Worm (Caenorhabditis elegans) whole organism, L1 larva: ENCODE measurements around the gene puf-9.

Experiments
- C04F5.9 ChIP-seq: sonication (generic microtip); optimal IDR thresholded peaks from 2 replicates; lab custom pipeline; 2016; ENCODE audit warnings: missing genetic modification characterization, missing compliant biosample characterization
- blmp-1 ChIP-seq: fragments of 150-350 bp; optimal IDR thresholded peaks from 2 replicates; lab custom pipeline; 2014; ENCODE audit warnings: missing biosample characterization, missing genetic modification characterization
- ceh-82 ChIP-seq, 3 experiments: fragments of 150-350 bp in 1 of 3; sonication (generic microtip) in 2 of 3; optimal IDR thresholded peaks; 2 replicates each; lab custom pipeline; 2014 to 2017; ENCODE audit warnings: missing biosample characterization in 3 of 3, missing genetic modification characterization in 3 of 3
- ceh-88 ChIP-seq: fragments of 200-800 bp; sonication (Bioruptor generic); IDR thresholded peaks from 2 replicates; pipeline ENCODE4 v1.3.6; 2022; ENCODE audit warnings: missing genetic modification characterization, missing compliant biosample characterization
- dpl-1 ChIP-seq, 3 experiments: fragments of 150-350 bp in 2 of 3; sonication (generic microtip) in 1 of 3; optimal IDR thresholded peaks; 2 replicates each; lab custom pipeline; 2014 to 2017; ENCODE audit warnings: missing biosample characterization in 3 of 3, missing genetic modification characterization in 3 of 3, missing genetic modification reagents in 3 of 3
- efl-1 ChIP-seq, 4 experiments: fragments of 150-350 bp; optimal IDR thresholded peaks in 3 of 4; peaks in 1 of 4; 1 replicate in 1 of 4; 2 replicates in 3 of 4; lab custom pipeline; 2014; ENCODE audit warnings: missing biosample characterization in 2 of 4, missing genetic modification characterization in 2 of 4, missing genetic modification reagents in 2 of 4
- elt-2 ChIP-seq: sonication (generic microtip); optimal IDR thresholded peaks from 2 replicates; lab custom pipeline; 2016; ENCODE audit warnings: missing genetic modification characterization, mild to moderate bottlenecking, inconsistent platforms, missing compliant biosample characterization, missing genetic modification reagents
- ets-5 ChIP-seq: fragments of 200-800 bp; sonication (Bioruptor generic); IDR thresholded peaks from 2 replicates; pipeline ENCODE4 v1.3.6; 2022; ENCODE audit warnings: missing genetic modification characterization, missing compliant biosample characterization
- fkh-10 ChIP-seq: sonication (generic microtip); optimal IDR thresholded peaks from 2 replicates; lab custom pipeline; 2017; ENCODE audit warnings: missing biosample characterization, missing genetic modification reagents, missing genetic modification characterization
- fkh-8 ChIP-seq: sonication (generic microtip); optimal IDR thresholded peaks from 2 replicates; lab custom pipeline; 2016; ENCODE audit warnings: mild to moderate bottlenecking, missing genetic modification characterization, missing compliant biosample characterization
- hlh-17 ChIP-seq: fragments of 200-800 bp; sonication (Bioruptor generic); optimal IDR thresholded peaks from 2 replicates; lab custom pipeline; 2018; ENCODE audit warnings: missing genetic modification characterization, mild to moderate bottlenecking, missing compliant biosample characterization, moderate library complexity, borderline replicate concordance
- irx-1 ChIP-seq: sonication (generic microtip); optimal IDR thresholded peaks from 2 replicates; lab custom pipeline; 2016; ENCODE audit warnings: missing genetic modification characterization, missing compliant biosample characterization
- isw-1 ChIP-seq: fragments of 200-800 bp; sonication (Bioruptor generic); IDR thresholded peaks from 2 replicates; pipeline ENCODE4 v1.3.6; 2022; ENCODE audit warnings: missing genetic modification characterization, missing compliant biosample characterization
- jun-1 ChIP-seq: fragments of 150-350 bp; optimal IDR thresholded peaks from 2 replicates; lab custom pipeline; 2014; ENCODE audit warnings: missing biosample characterization, missing genetic modification reagents, missing genetic modification characterization
- lin-13 ChIP-seq: fragments of 150-350 bp; optimal IDR thresholded peaks from 2 replicates; lab custom pipeline; 2014; ENCODE audit warnings: missing biosample characterization, missing genetic modification reagents, missing genetic modification characterization
- lin-14 ChIP-seq: fragments of 200-800 bp; sonication (Bioruptor generic); optimal IDR thresholded peaks from 2 replicates; lab custom pipeline; 2018; ENCODE audit warnings: mild to moderate bottlenecking, missing genetic modification characterization, moderate library complexity, missing compliant biosample characterization
- lin-35 ChIP-seq, 2 experiments: fragments of 150-350 bp; optimal IDR thresholded peaks; 2 replicates each; lab custom pipeline; 2014; ENCODE audit warnings: missing biosample characterization in 2 of 2, missing genetic modification characterization in 2 of 2, missing genetic modification reagents in 2 of 2
- lin-39 ChIP-seq: fragments of 150-350 bp; optimal IDR thresholded peaks from 2 replicates; lab custom pipeline; 2014; ENCODE audit warnings: missing biosample characterization, missing genetic modification reagents, missing genetic modification characterization
- lsy-2 ChIP-seq, 2 experiments: fragments of 150-350 bp; optimal IDR thresholded peaks; 2 replicates each; lab custom pipeline; 2014; ENCODE audit warnings: missing biosample characterization in 2 of 2, missing genetic modification characterization in 2 of 2
- mep-1 ChIP-seq: fragments of 150-350 bp; optimal IDR thresholded peaks from 2 replicates; lab custom pipeline; 2014; ENCODE audit warnings: missing biosample characterization, missing genetic modification characterization
- nhr-20 ChIP-seq: sonication (generic microtip); optimal IDR thresholded peaks from 2 replicates; lab custom pipeline; 2016; ENCODE audit warnings: mild to moderate bottlenecking, missing genetic modification characterization, missing compliant biosample characterization
- nhr-47 ChIP-seq: sonication (generic microtip); optimal IDR thresholded peaks from 2 replicates; lab custom pipeline; 2016; ENCODE audit warnings: mild to moderate bottlenecking, missing genetic modification characterization, moderate library complexity, missing compliant biosample characterization
- nhr-85 ChIP-seq: sonication (generic microtip); peaks from one replicate; lab custom pipeline; 2016; ENCODE audit warnings: missing genetic modification characterization, inconsistent platforms, missing compliant biosample characterization
- pag-3 ChIP-seq: sonication (generic microtip); optimal IDR thresholded peaks from 2 replicates; lab custom pipeline; 2017; ENCODE audit warnings: missing genetic modification characterization, mild to moderate bottlenecking, missing compliant biosample characterization, antibody characterized with exemption, borderline replicate concordance; ENCODE audit not compliant: insufficient read depth
- pax-3 ChIP-seq: fragments of 200-800 bp; sonication (Bioruptor generic); optimal IDR thresholded peaks from 2 replicates; lab custom pipeline; 2018; ENCODE audit warnings: mild to moderate bottlenecking, missing genetic modification characterization, moderate library complexity, missing compliant biosample characterization
- rnt-1 ChIP-seq: sonication (generic microtip); optimal IDR thresholded peaks from 2 replicates; lab custom pipeline; 2016; ENCODE audit warnings: mild to moderate bottlenecking, missing genetic modification characterization, moderate library complexity, missing compliant biosample characterization
- skn-1 ChIP-seq: fragments of 150-350 bp; optimal IDR thresholded peaks from 2 replicates; lab custom pipeline; 2014; ENCODE audit warnings: missing biosample characterization, missing genetic modification characterization
- snpc-4 ChIP-seq: fragments of 150-350 bp; optimal IDR thresholded peaks from 2 replicates; lab custom pipeline; 2014; ENCODE audit warnings: missing biosample characterization, missing genetic modification characterization
- sox-4 ChIP-seq: sonication (generic microtip); optimal IDR thresholded peaks from 2 replicates; lab custom pipeline; 2016; ENCODE audit warnings: missing genetic modification characterization, missing compliant biosample characterization
- tbx-2 ChIP-seq: sonication (generic microtip); optimal IDR thresholded peaks from 2 replicates; lab custom pipeline; 2016; ENCODE audit warnings: missing genetic modification characterization, missing compliant biosample characterization
- unc-130 ChIP-seq: fragments of 150-350 bp; optimal IDR thresholded peaks from 2 replicates; lab custom pipeline; 2017; ENCODE audit warnings: missing biosample characterization, missing genetic modification characterization, inconsistent platforms
- unc-30 ChIP-seq: sonication (generic microtip); optimal IDR thresholded peaks from 2 replicates; lab custom pipeline; 2017; ENCODE audit warnings: missing biosample characterization, missing genetic modification characterization
- unc-62 ChIP-seq: fragments of 150-350 bp; optimal IDR thresholded peaks from 2 replicates; lab custom pipeline; 2014; ENCODE audit warnings: missing biosample characterization, missing genetic modification reagents, missing genetic modification characterization
- unc-86 ChIP-seq: sonication (generic microtip); optimal IDR thresholded peaks from 2 replicates; lab custom pipeline; 2016; ENCODE audit warnings: missing genetic modification characterization, missing compliant biosample characterization
- unc-98 ChIP-seq: fragments of 200-800 bp; sonication (Bioruptor generic); IDR thresholded peaks from 2 replicates; pipeline ENCODE4 v1.3.6; 2022; ENCODE audit warnings: missing genetic modification characterization, missing compliant biosample characterization
- vab-15 ChIP-seq: sonication (generic microtip); optimal IDR thresholded peaks from 2 replicates; lab custom pipeline; 2017; ENCODE audit warnings: missing genotype, mild to moderate bottlenecking, missing genetic modification characterization, missing compliant biosample characterization
- xbp-1 ChIP-seq: sonication (generic microtip); optimal IDR thresholded peaks from 2 replicates; lab custom pipeline; 2016; ENCODE audit warnings: missing genetic modification characterization, missing compliant biosample characterization
- zag-1 ChIP-seq: fragments of 150-350 bp; optimal IDR thresholded peaks from 2 replicates; lab custom pipeline; 2014; ENCODE audit warnings: missing biosample characterization, missing genetic modification characterization
- zip-4 ChIP-seq: fragments of 200-800 bp; sonication (Bioruptor generic); optimal IDR thresholded peaks from 2 replicates; lab custom pipeline; 2018; ENCODE audit warnings: mild to moderate bottlenecking, missing genetic modification characterization, moderate library complexity, missing compliant biosample characterization

puf-9 gene

DNA sequence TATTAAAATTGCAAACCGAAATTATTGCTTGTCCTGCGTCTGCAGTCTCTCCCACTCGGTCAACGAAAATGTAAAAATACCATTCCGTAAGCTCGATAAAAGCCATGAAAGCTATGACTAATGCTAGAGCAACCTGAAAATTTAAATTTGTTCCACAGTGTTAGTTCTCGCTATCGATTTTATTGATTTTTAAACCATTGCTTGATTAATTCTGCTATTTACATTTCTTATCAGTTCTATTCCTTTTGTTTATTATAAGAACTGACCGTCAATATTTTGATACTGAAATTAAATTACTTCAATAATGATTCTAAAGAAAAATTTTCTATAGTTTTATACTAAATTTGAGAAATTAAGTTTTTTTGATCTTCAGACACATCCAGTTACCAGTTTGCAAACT lies 2.2 kb upstream of the puf-9 start:
- TF ChIP-seq dpl-1 (GFP tag; optimal IDR thresholded peaks at IDR 0.05; lab: Kevin White, UChicago) = no peak
- TF ChIP-seq nhr-20 (tag; lab: Kevin White, UChicago) = no peak
- no peak for TF ChIP-seq snpc-4 (tag; lab: Kevin White, UChicago)
- TF ChIP-seq ets-5 (GFP tag; lab: Robert Waterston, UW) = no peak
- TF ChIP-seq skn-1 (tag; lab: Kevin White, UChicago) = no peak
- no peak for TF ChIP-seq isw-1 (GFP tag; lab: Robert Waterston, UW)
- no peak for TF ChIP-seq hlh-17 (GFP tag; lab: Kevin White, UChicago)

- TF ChIP-seq elt-2 (peak; percentile 63), lin-35 (GFP tag; optimal IDR thresholded peaks at IDR 0.05; lab: Kevin White, UChicago) (peak in 1 of 2 experiments; percentile 33), ceh-88 (GFP tag; lab: Robert Waterston, UW) (no peak)
These were observed 1.7 kb upstream of the puf-9 start, which contains the start of gene dct-11 for ce11 chrX:5839643-5840042. TSS of gene dct-11 (minus strand) at chrX:5839778.

DNA sequence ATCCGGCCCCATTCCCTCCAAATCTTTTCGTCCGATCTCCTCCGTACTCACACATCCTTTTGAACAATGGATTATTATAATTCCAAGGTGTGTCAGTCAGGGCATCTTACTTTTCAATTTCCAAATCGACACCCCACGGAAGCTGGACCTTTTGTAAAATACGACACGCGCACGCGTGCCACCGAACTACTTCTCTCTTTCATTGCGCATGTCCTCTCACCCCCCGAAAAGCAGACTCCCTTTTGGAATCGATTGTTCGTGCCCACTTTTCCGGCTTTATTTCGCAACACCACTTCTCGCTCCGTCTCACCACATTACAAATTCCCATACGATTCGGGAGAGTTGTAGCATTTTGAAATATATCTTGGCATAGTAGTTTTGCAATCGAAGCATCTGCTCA lies 5.9 kb downstream of the puf-9 start:
- TF ChIP-seq pax-3 (tag; lab: Kevin White, UChicago) (no peak), vab-15 (tag; lab: Kevin White, UChicago) (no peak), nhr-85 (no peak), nhr-20 (tag; lab: Kevin White, UChicago) (no peak), fkh-10 (GFP tag; lab: Kevin White, UChicago) (no peak), unc-62 (GFP tag; lab: Kevin White, UChicago) (no peak), irx-1 (tag; lab: Kevin White, UChicago) (no peak), tbx-2 (no peak), sox-4 (tag; lab: Kevin White, UChicago) (no peak), rnt-1 (tag; lab: Kevin White, UChicago) (no peak), unc-98 (GFP tag; lab: Robert Waterston, UW) (no peak), nhr-47 (tag; lab: Kevin White, UChicago) (peak; percentile 8), zag-1 (tag; lab: Kevin White, UChicago) (no peak), blmp-1 (tag; lab: Kevin White, UChicago) (no peak), C04F5.9 (tag; lab: Kevin White, UChicago) (no peak), lin-14 (GFP tag; lab: Kevin White, UChicago) (peak; percentile 71), unc-30 (no peak), efl-1 (optimal IDR thresholded peaks at IDR 0.05; lab: Kevin White, UChicago) (no peak), efl-1 (GFP tag; optimal IDR thresholded peaks at IDR 0.05 in 1 of 2; lab: Kevin White, UChicago) (peak in 1 of 2 experiments; percentile 12), jun-1 (tag; lab: Kevin White, UChicago) (no peak), unc-130 (no peak), mep-1 (tag; lab: Kevin White, UChicago) (peak; percentile 7), unc-86 (peak; percentile 23), isw-1 (GFP tag; lab: Robert Waterston, UW) (no peak), lsy-2 (tag; optimal IDR thresholded peaks at IDR 0.05; lab: Kevin White, UChicago) (peak in 1 of 2 experiments; percentile 60), lin-35 (GFP tag; optimal IDR thresholded peaks at IDR 0.05; lab: Kevin White, UChicago) (no peak), lin-13 (GFP tag; lab: Kevin White, UChicago) (no peak), xbp-1 (tag; lab: Kevin White, UChicago) (no peak), fkh-8 (tag; lab: Kevin White, UChicago) (peak; percentile 39), pag-3 (tag; lab: Kevin White, UChicago) (no peak), ceh-82 (tag; optimal IDR thresholded peaks at IDR 0.05; lab: Kevin White, UChicago) (peak in 1 of 3 experiments; percentile 67), lin-39 (no peak), skn-1 (tag; lab: Kevin White, UChicago) (peak; percentile 41), zip-4 (GFP tag; lab: Kevin White, UChicago) (peak; percentile 68)
